Worm (Caenorhabditis elegans) whole organism, young adult: ENCODE results near the gene C23H5.12.

ENCODE experiments used
- B0019.2 ChIP-seq: fragments of 200-800 bp; sonication (Bioruptor generic); conservative IDR thresholded peaks from 2 replicates; pipeline ENCODE4 v1.3.6; 2022; ENCODE audit warnings: missing genetic modification reagents, missing genetic modification characterization, missing compliant biosample characterization
- F10E7.11 ChIP-seq: sonication (generic microtip); optimal IDR thresholded peaks from 2 replicates; lab custom pipeline; 2017; ENCODE audit warnings: mild to moderate bottlenecking, missing genetic modification characterization, moderate library complexity, missing compliant biosample characterization
- F33H1.4 ChIP-seq: fragments of 200-800 bp; sonication (Bioruptor generic); IDR thresholded peaks from 2 replicates; pipeline ENCODE4 v1.3.6; 2022; ENCODE audit warnings: missing genetic modification reagents, missing genetic modification characterization, missing compliant biosample characterization
- F49E8.2 ChIP-seq: sonication (generic microtip); optimal IDR thresholded peaks from 3 replicates; lab custom pipeline; 2017; ENCODE audit warnings: missing genetic modification characterization, mild to moderate bottlenecking, missing compliant biosample characterization, antibody characterized with exemption, moderate library complexity; ENCODE audit not compliant: insufficient read depth
- T26A5.8 ChIP-seq: sonication (generic microtip); optimal IDR thresholded peaks from 2 replicates; lab custom pipeline; 2016; ENCODE audit warnings: missing genetic modification characterization, missing compliant biosample characterization
- Y53F4B.3 ChIP-seq: fragments of 200-800 bp; sonication (Bioruptor generic); IDR thresholded peaks from 2 replicates; pipeline ENCODE4 v1.3.6; 2022; ENCODE audit warnings: missing genetic modification reagents, missing genetic modification characterization, missing compliant biosample characterization
- Y53G8AR.9 ChIP-seq: fragments of 200-800 bp; sonication (Bioruptor generic); conservative IDR thresholded peaks from 2 replicates; pipeline ENCODE4 v1.3.6; 2022; ENCODE audit warnings: missing genetic modification reagents, missing genetic modification characterization, missing compliant biosample characterization
- Y67H2A.10 ChIP-seq: fragments of 200-800 bp; sonication (Bioruptor generic); conservative IDR thresholded peaks from 2 replicates; pipeline ENCODE4 v1.3.6; 2022; ENCODE audit warnings: missing genetic modification reagents, missing genetic modification characterization, missing compliant biosample characterization
- Y79H2A.3 ChIP-seq: fragments of 200-800 bp; sonication (Bioruptor generic); conservative IDR thresholded peaks from 2 replicates; pipeline ENCODE4 v1.3.6; 2022; ENCODE audit warnings: missing genetic modification reagents, missing genetic modification characterization, missing compliant biosample characterization
- ZK185.1 ChIP-seq: sonication (generic microtip); optimal IDR thresholded peaks from 2 replicates; lab custom pipeline; 2016; ENCODE audit warnings: mild to moderate bottlenecking, missing genetic modification characterization, missing compliant biosample characterization; ENCODE audit not compliant: poor library complexity, severe bottlenecking
- attf-6 ChIP-seq: fragments of 200-800 bp; sonication (Bioruptor generic); IDR thresholded peaks from 2 replicates; pipeline ENCODE4 v1.3.6; 2022; ENCODE audit warnings: missing genetic modification reagents, missing genetic modification characterization, missing compliant biosample characterization
- bed-1 ChIP-seq: fragments of 200-800 bp; sonication (Bioruptor generic); IDR thresholded peaks from 2 replicates; pipeline ENCODE4 v1.3.6; 2022; ENCODE audit warnings: missing genetic modification reagents, missing genetic modification characterization, missing compliant biosample characterization
- cebp-1 ChIP-seq, 2 experiments: fragments of 200-800 bp in 1 of 2; sonication (Bioruptor generic) in 1 of 2; sonication (generic microtip) in 1 of 2; IDR thresholded peaks in 1 of 2; optimal IDR thresholded peaks in 1 of 2; 2 replicates each; pipeline versions ENCODE4 v1.3.6 to Lab custom; 2017 to 2022; ENCODE audit warnings: missing compliant biosample characterization in 2 of 2, missing genetic modification characterization in 2 of 2, mild to moderate bottlenecking in 1 of 2, missing genetic modification reagents in 1 of 2, moderate library complexity in 1 of 2
- ekl-4 ChIP-seq: fragments of 200-800 bp; sonication (Bioruptor generic); IDR thresholded peaks from 2 replicates; pipeline ENCODE4 v1.3.6; 2022; ENCODE audit warnings: missing genetic modification reagents, missing genetic modification characterization, missing compliant biosample characterization
- gei-17 ChIP-seq: fragments of 200-800 bp; sonication (Bioruptor generic); optimal IDR thresholded peaks from 2 replicates; lab custom pipeline; 2018; ENCODE audit warnings: mild to moderate bottlenecking, missing genetic modification characterization, missing compliant biosample characterization
- lin-26 ChIP-seq: fragments of 200-800 bp; sonication (Bioruptor generic); IDR thresholded peaks from 2 replicates; pipeline ENCODE4 v1.3.6; 2022; ENCODE audit warnings: missing genetic modification reagents, missing genetic modification characterization, missing compliant biosample characterization
- lin-54 ChIP-seq: fragments of 200-800 bp; sonication (Bioruptor generic); optimal IDR thresholded peaks from 2 replicates; lab custom pipeline; 2018; ENCODE audit warnings: mild to moderate bottlenecking, missing genetic modification characterization, missing compliant biosample characterization
- lsl-1 ChIP-seq: fragments of 200-800 bp; sonication (Bioruptor generic); optimal IDR thresholded peaks from 2 replicates; lab custom pipeline; 2018; ENCODE audit warnings: mild to moderate bottlenecking, missing genetic modification characterization, moderate library complexity, missing compliant biosample characterization
- lsy-27 ChIP-seq: sonication (generic microtip); optimal IDR thresholded peaks from 2 replicates; lab custom pipeline; 2017; ENCODE audit warnings: missing genetic modification characterization, mild to moderate bottlenecking, missing compliant biosample characterization, antibody characterized with exemption, missing genotype, borderline replicate concordance; ENCODE audit not compliant: insufficient read depth
- madf-10 ChIP-seq: sonication (generic microtip); optimal IDR thresholded peaks from 2 replicates; lab custom pipeline; 2016; ENCODE audit warnings: mild to moderate bottlenecking, missing genetic modification characterization, missing compliant biosample characterization
- madf-8 ChIP-seq: fragments of 200-800 bp; sonication (Bioruptor generic); conservative IDR thresholded peaks from 2 replicates; pipeline ENCODE4 v1.3.6; 2022; ENCODE audit warnings: missing genetic modification reagents, missing genetic modification characterization, missing compliant biosample characterization
- mcd-1 ChIP-seq: fragments of 200-800 bp; sonication (Bioruptor generic); IDR thresholded peaks from 2 replicates; pipeline ENCODE4 v1.3.6; 2022; ENCODE audit warnings: missing genetic modification reagents, missing genetic modification characterization, missing compliant biosample characterization
- mes-4 ChIP-seq: sonication (generic microtip); optimal IDR thresholded peaks from 2 replicates; lab custom pipeline; 2016; ENCODE audit warnings: missing genotype, missing genetic modification characterization, missing compliant biosample characterization
- nfyb-1 ChIP-seq: fragments of 200-800 bp; sonication (Bioruptor generic); IDR thresholded peaks from 2 replicates; pipeline ENCODE4 v1.3.6; 2022; ENCODE audit warnings: missing genetic modification reagents, missing genetic modification characterization, missing compliant biosample characterization
- nhr-120 ChIP-seq: fragments of 200-800 bp; sonication (Bioruptor generic); IDR thresholded peaks from 2 replicates; pipeline ENCODE4 v1.3.6; 2022; ENCODE audit warnings: missing genetic modification characterization, missing compliant biosample characterization
- nhr-90 ChIP-seq: sonication (generic microtip); optimal IDR thresholded peaks from 2 replicates; lab custom pipeline; 2016; ENCODE audit warnings: missing genotype, mild to moderate bottlenecking, missing genetic modification characterization, missing compliant biosample characterization
- pbrm-1 ChIP-seq: fragments of 200-800 bp; sonication (Bioruptor generic); IDR thresholded peaks from 2 replicates; pipeline ENCODE4 v1.3.6; 2022; ENCODE audit warnings: missing genetic modification reagents, missing genetic modification characterization, missing compliant biosample characterization
- pha-4 ChIP-seq: fragments of 150-350 bp; sonication (generic microtip); optimal IDR thresholded peaks from 2 replicates; lab custom pipeline; 2014; ENCODE audit warnings: missing biosample characterization, missing genetic modification reagents, missing genetic modification characterization
- rpc-1 ChIP-seq, 2 experiments: fragments of 150-350 bp in 1 of 2; sonication (generic microtip) in 1 of 2; optimal IDR thresholded peaks; 2 replicates each; lab custom pipeline; 2014 to 2018; ENCODE audit warnings: missing biosample characterization in 1 of 2, missing genetic modification characterization in 1 of 2, missing genetic modification reagents in 1 of 2, missing genotype in 1 of 2
- sea-2 ChIP-seq: fragments of 200-800 bp; sonication (Bioruptor generic); IDR thresholded peaks from 2 replicates; pipeline ENCODE4 v1.3.6; 2022; ENCODE audit warnings: missing genetic modification characterization, missing compliant biosample characterization
- snpc-3.4 ChIP-seq: sonication (generic microtip); optimal IDR thresholded peaks from 2 replicates; lab custom pipeline; 2017; ENCODE audit warnings: missing genetic modification characterization, mild to moderate bottlenecking, missing compliant biosample characterization, antibody characterized with exemption, moderate library complexity, missing genotype, missing genetic modification reagents
- snpc-4 ChIP-seq, 5 experiments: fragments of 150-350 bp in 1 of 5; sonication (generic microtip) in 4 of 5; optimal IDR thresholded peaks; 2 replicates each; lab custom pipeline; 2014 to 2018; ENCODE audit warnings: missing genetic modification characterization in 5 of 5, missing biosample characterization in 3 of 5, antibody characterized with exemption in 2 of 5, mild to moderate bottlenecking in 2 of 5, missing compliant biosample characterization in 2 of 5, missing genotype in 2 of 5, moderate library complexity in 2 of 5, missing genetic modification reagents in 1 of 5
- ztf-22 ChIP-seq: fragments of 200-800 bp; sonication (Bioruptor generic); optimal IDR thresholded peaks from 2 replicates; lab custom pipeline; 2018; ENCODE audit warnings: mild to moderate bottlenecking, missing genetic modification characterization, moderate library complexity, missing compliant biosample characterization
- ztf-25 ChIP-seq: fragments of 200-800 bp; sonication (Bioruptor generic); IDR thresholded peaks from 2 replicates; pipeline ENCODE4 v1.3.6; 2022; ENCODE audit warnings: missing genetic modification reagents, missing genetic modification characterization, missing compliant biosample characterization
- ztf-26 ChIP-seq: sonication (generic microtip); optimal IDR thresholded peaks from 2 replicates; lab custom pipeline; 2017; ENCODE audit warnings: missing genetic modification characterization, missing compliant biosample characterization
- ztf-3 ChIP-seq: fragments of 200-800 bp; sonication (Bioruptor generic); optimal IDR thresholded peaks from 2 replicates; lab custom pipeline; 2018; ENCODE audit warnings: mild to moderate bottlenecking, missing genetic modification characterization, missing compliant biosample characterization

Gene C23H5.12

ce11 chrIV:2137478-2137877, 4.2 kb downstream of the C23H5.12 start (continued):
- TF ChIP-seq pbrm-1 (GFP tag; lab: Robert Waterston, UW), result no peak
- TF ChIP-seq, all 124 proteins: peak for 0

- no peak for TF ChIP-seq rpc-1 (optimal IDR thresholded peaks at IDR 0.05; lab: Kevin White, UChicago)
- no peak for TF ChIP-seq rpc-1 (tag; optimal IDR thresholded peaks at IDR 0.05; lab: Kevin White, UChicago)
- no peak for TF ChIP-seq nfyb-1
- TF ChIP-seq lsl-1, result no peak
- TF ChIP-seq madf-10 (tag; lab: Kevin White, UChicago), result no peak
- TF ChIP-seq ztf-25 (GFP tag; lab: Robert Waterston, UW), result no peak
- TF ChIP-seq cebp-1 (GFP tag; IDR thresholded peaks at IDR 0.05; lab: Robert Waterston, UW), result no peak
- no peak for TF ChIP-seq cebp-1 (tag; optimal IDR thresholded peaks at IDR 0.05; lab: Kevin White, UChicago)
- TF ChIP-seq nhr-90 (tag; lab: Kevin White, UChicago), result no peak
- TF ChIP-seq F10E7.11 (tag; lab: Kevin White, UChicago), result no peak
- TF ChIP-seq ZK185.1, result no peak
- no peak for TF ChIP-seq madf-8 (GFP tag; lab: Robert Waterston, UW)
- TF ChIP-seq lin-26 (GFP tag; lab: Robert Waterston, UW), result no peak
- no peak for TF ChIP-seq Y79H2A.3 (GFP tag; lab: Robert Waterston, UW)
- TF ChIP-seq snpc-4 (GFP tag; optimal IDR thresholded peaks at IDR 0.05; lab: Kevin White, UChicago), result no peak
- TF ChIP-seq snpc-4 (tag; optimal IDR thresholded peaks at IDR 0.05; lab: Kevin White, UChicago), result no peak
- no peak for TF ChIP-seq bed-1 (GFP tag; lab: Robert Waterston, UW)
- TF ChIP-seq attf-6 (GFP tag; lab: Robert Waterston, UW), result no peak
- no peak for TF ChIP-seq pbrm-1 (GFP tag; lab: Robert Waterston, UW)
- no peak for TF ChIP-seq T26A5.8
- no peak for TF ChIP-seq ekl-4 (GFP tag; lab: Robert Waterston, UW)
- TF ChIP-seq ztf-26 (tag; lab: Kevin White, UChicago), result no peak
Observed at ce11 chrIV:2140543-2140942, 7.3 kb downstream of the C23H5.12 start, which contains the start of gene C54E4.12. Gene C54E4.12, minus strand, starts transcription at chrIV:2140643.

ce11 chrIV:2142320-2142719, 9.0 kb downstream of the C23H5.12 start:
- TF ChIP-seq F49E8.2 (tag; lab: Kevin White, UChicago) (no peak), gei-17 (GFP tag; lab: Kevin White, UChicago) (no peak), mes-4 (no peak), nhr-120 (GFP tag; lab: Robert Waterston, UW) (no peak), lin-54 (no peak), mcd-1 (GFP tag; lab: Robert Waterston, UW) (no peak), F33H1.4 (GFP tag; lab: Robert Waterston, UW) (no peak), snpc-3.4 (tag; lab: Kevin White, UChicago) (no peak), ztf-22 (no peak), ztf-3 (GFP tag; lab: Kevin White, UChicago) (no peak), B0019.2 (GFP tag; lab: Robert Waterston, UW) (no peak), lsy-27 (tag; lab: Kevin White, UChicago) (no peak), Y53F4B.3 (GFP tag; lab: Robert Waterston, UW) (no peak), pha-4 (tag; lab: Kevin White, UChicago) (no peak), Y67H2A.10 (GFP tag; lab: Robert Waterston, UW) (no peak), Y53G8AR.9 (no peak), attf-6 (GFP tag; lab: Robert Waterston, UW) (no peak), sea-2 (no peak)
